Worm (Caenorhabditis elegans) whole organism, midembryonic: ENCODE data around the gene fkb-1.

Experiments used
- T22C8.4 ChIP-seq: fragments of 200-800 bp; sonication (Bioruptor generic); IDR thresholded peaks from 2 replicates; pipeline ENCODE4 v1.3.6; 2022; ENCODE audit warnings: missing genetic modification characterization, missing compliant biosample characterization
- cog-1 ChIP-seq: sonication (generic microtip); optimal IDR thresholded peaks from 2 replicates; lab custom pipeline; 2016; ENCODE audit warnings: missing genetic modification characterization, missing compliant biosample characterization
- flt-1 ChIP-seq: fragments of 200-800 bp; sonication (Bioruptor generic); IDR thresholded peaks from 2 replicates; pipeline ENCODE4 v1.3.6; 2022; ENCODE audit warnings: missing genetic modification characterization, missing compliant biosample characterization
- klf-2 ChIP-seq: fragments of 200-800 bp; sonication (Bioruptor generic); conservative IDR thresholded peaks from 2 replicates; pipeline ENCODE4 v1.3.6; 2022; ENCODE audit warnings: missing genetic modification reagents, missing genetic modification characterization, missing compliant biosample characterization
- med-1 ChIP-seq: sonication (generic microtip); optimal IDR thresholded peaks from 2 replicates; lab custom pipeline; 2017; ENCODE audit warnings: missing genetic modification characterization, mild to moderate bottlenecking, missing compliant biosample characterization, antibody characterized with exemption, missing genetic modification reagents; ENCODE audit not compliant: insufficient read depth
- ref-1 ChIP-seq: fragments of 200-800 bp; sonication (Bioruptor generic); conservative IDR thresholded peaks from 2 replicates; pipeline ENCODE4 v1.3.6; 2022; ENCODE audit warnings: missing genetic modification reagents, missing genetic modification characterization, missing compliant biosample characterization
- tab-1 ChIP-seq: fragments of 200-800 bp; sonication (Bioruptor generic); IDR thresholded peaks from 2 replicates; pipeline ENCODE4 v1.3.6; 2022; ENCODE audit warnings: missing genetic modification characterization, missing compliant biosample characterization
- ztf-23 ChIP-seq: fragments of 200-800 bp; sonication (Bioruptor generic); IDR thresholded peaks from 2 replicates; pipeline ENCODE4 v1.3.6; 2022; ENCODE audit warnings: missing genetic modification reagents, missing genetic modification characterization, missing compliant biosample characterization
- ztf-29 ChIP-seq: fragments of 200-800 bp; sonication (Bioruptor generic); IDR thresholded peaks from 2 replicates; pipeline ENCODE4 v1.3.6; 2022; ENCODE audit warnings: missing genetic modification reagents, missing genetic modification characterization, missing compliant biosample characterization

Gene fkb-1

ce11 chrIV:11080823-11081285 lies 44.5 kb downstream of the fkb-1 start, which contains the start of gene atg-7:
atg-7 (minus strand) TSS chrIV:11081055.
- no peak for TF ChIP-seq flt-1
- no peak for TF ChIP-seq T22C8.4 (GFP tag; lab: Robert Waterston, UW)
- TF ChIP-seq klf-2 (GFP tag; lab: Robert Waterston, UW) = no peak
- TF ChIP-seq ref-1 = no peak
- TF ChIP-seq ztf-29 (GFP tag; lab: Robert Waterston, UW) = no peak
- TF ChIP-seq med-1 (GFP tag; lab: Kevin White, UChicago) = no peak
- no peak for TF ChIP-seq ztf-23 (GFP tag; lab: Robert Waterston, UW)
- TF ChIP-seq tab-1 (GFP tag; lab: Robert Waterston, UW) = no peak
- no peak for TF ChIP-seq cog-1 (tag; lab: Kevin White, UChicago)

- TF ChIP-seq tab-1 (GFP tag; lab: Robert Waterston, UW) (no peak), ztf-29 (GFP tag; lab: Robert Waterston, UW) (no peak), flt-1 (no peak), T22C8.4 (GFP tag; lab: Robert Waterston, UW) (no peak), klf-2 (GFP tag; lab: Robert Waterston, UW) (no peak), ref-1 (no peak), cog-1 (tag; lab: Kevin White, UChicago) (no peak), ztf-23 (GFP tag; lab: Robert Waterston, UW) (no peak), med-1 (GFP tag; lab: Kevin White, UChicago) (no peak)
These were observed 45.8 kb downstream of the fkb-1 start, which contains the start of gene let-70 for ce11 chrIV:11082153-11082552. let-70 (minus strand) TSS chrIV:11082253.

ce11 chrIV:11082789-11083235 lies 46.4 kb downstream of the fkb-1 start:
- TF ChIP-seq ztf-23 (GFP tag; lab: Robert Waterston, UW) (peak; percentile 70), cog-1 (tag; lab: Kevin White, UChicago) (peak; percentile 63), klf-2 (GFP tag; lab: Robert Waterston, UW) (no peak), T22C8.4 (GFP tag; lab: Robert Waterston, UW) (peak; percentile 91)

- TF ChIP-seq flt-1 (no peak), ref-1 (no peak)
These were observed 47.2 kb downstream of the fkb-1 start, which contains the start of gene klc-1 for ce11 chrIV:11083609-11084008. klc-1 (plus strand) TSS chrIV:11083735.
